Worm (Caenorhabditis elegans): Measurements from ENCODE around the gene F56D6.20.

DNA sequence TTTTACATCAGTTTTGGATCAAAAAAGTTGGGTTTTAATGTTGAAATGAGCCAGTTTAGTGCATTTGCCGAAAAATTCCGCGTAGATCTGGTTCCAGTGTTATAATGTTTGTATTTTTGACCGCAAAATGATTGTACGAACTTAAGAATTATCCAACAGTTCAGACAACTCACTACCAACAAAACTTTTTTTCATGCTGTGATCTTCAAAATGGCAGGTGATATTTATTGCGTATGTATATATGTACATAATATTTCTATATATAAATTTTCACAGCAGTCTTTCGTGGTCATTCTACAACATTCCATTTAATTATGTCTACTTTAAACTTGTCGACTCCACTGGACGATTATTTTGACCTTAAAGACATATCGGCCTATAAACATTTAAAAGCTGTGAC lies 2.6 kb downstream of the F56D6.20 start, which contains the start of gene srz-20:
- TF ChIP-seq F10E7.11 (tag; optimal IDR thresholded peaks at IDR 0.05) (no peak), akir-1 (GFP tag; optimal IDR thresholded peaks at IDR 0.05) (no peak), nhr-179 (tag; optimal IDR thresholded peaks at IDR 0.05) (no peak), C06A6.2 (GFP tag; conservative IDR thresholded peaks at IDR 0.05) (no peak), Y53F4B.3 (GFP tag; IDR thresholded peaks at IDR 0.05) (no peak), hmg-20 (GFP tag; IDR thresholded peaks at IDR 0.05) (no peak), pha-4 (tag; optimal IDR thresholded peaks at IDR 0.05) (no peak)

Data from whole organism, young adult.